Worm (Caenorhabditis elegans) whole organism, L2 larva: ENCODE results near the gene fbxa-78.

Experiments used
- C34F6.9 ChIP-seq: fragments of 150-350 bp; optimal IDR thresholded peaks from 2 replicates; lab custom pipeline; 2014; ENCODE audit warnings: missing biosample characterization, missing genetic modification characterization
- F13H6.1 ChIP-seq: sonication (generic microtip); optimal IDR thresholded peaks from 2 replicates; lab custom pipeline; 2016; ENCODE audit warnings: missing genetic modification characterization, missing compliant biosample characterization
- R02D3.7 ChIP-seq: fragments of 150-350 bp; optimal IDR thresholded peaks from 2 replicates; lab custom pipeline; 2014; ENCODE audit warnings: missing biosample characterization, missing genetic modification characterization
- Y55F3AM.14 ChIP-seq: fragments of 200-800 bp; sonication (Bioruptor generic); optimal IDR thresholded peaks from 2 replicates; lab custom pipeline; 2018; ENCODE audit warnings: mild to moderate bottlenecking, missing genetic modification characterization, missing compliant biosample characterization
- ZK546.5 ChIP-seq: sonication (generic microtip); optimal IDR thresholded peaks from 2 replicates; lab custom pipeline; 2017; ENCODE audit warnings: missing biosample characterization, missing genetic modification characterization
- aly-2 ChIP-seq: fragments of 150-350 bp; optimal IDR thresholded peaks from 2 replicates; lab custom pipeline; 2014; ENCODE audit warnings: missing biosample characterization, missing genetic modification characterization
- ama-1 ChIP-seq: fragments of 150-350 bp; optimal IDR thresholded peaks from 2 replicates; lab custom pipeline; 2018; ENCODE audit warnings: inconsistent platforms
- blmp-1 ChIP-seq: sonication (generic microtip); optimal IDR thresholded peaks from 2 replicates; lab custom pipeline; 2017; ENCODE audit warnings: missing genetic modification characterization, mild to moderate bottlenecking, missing compliant biosample characterization, antibody characterized with exemption, moderate library complexity; ENCODE audit not compliant: insufficient read depth
- ceh-82 ChIP-seq: fragments of 150-350 bp; optimal IDR thresholded peaks from 2 replicates; lab custom pipeline; 2014; ENCODE audit warnings: missing biosample characterization, missing genetic modification characterization
- crh-2 ChIP-seq: sonication (generic microtip); optimal IDR thresholded peaks from 2 replicates; lab custom pipeline; 2017; ENCODE audit warnings: missing biosample characterization, missing genetic modification characterization
- dmd-4 ChIP-seq: sonication (generic microtip); optimal IDR thresholded peaks from 2 replicates; lab custom pipeline; 2017; ENCODE audit warnings: missing biosample characterization, missing genetic modification characterization
- elt-1 ChIP-seq: fragments of 150-350 bp; optimal IDR thresholded peaks from 2 replicates; lab custom pipeline; 2014; ENCODE audit warnings: missing biosample characterization, missing genetic modification characterization
- fos-1 ChIP-seq: fragments of 150-350 bp; optimal IDR thresholded peaks from 2 replicates; lab custom pipeline; 2014; ENCODE audit warnings: missing biosample characterization, missing genetic modification characterization
- gmeb-1 ChIP-seq: fragments of 150-350 bp; optimal IDR thresholded peaks from 2 replicates; lab custom pipeline; 2014; ENCODE audit warnings: missing biosample characterization, missing genetic modification characterization
- lin-11 ChIP-seq: fragments of 150-350 bp; sonication (generic microtip); optimal IDR thresholded peaks from 2 replicates; lab custom pipeline; 2014; ENCODE audit warnings: missing biosample characterization, missing genetic modification characterization, inconsistent platforms, mixed read lengths
- lin-39 ChIP-seq: fragments of 150-350 bp; optimal IDR thresholded peaks from 2 replicates; lab custom pipeline; 2014; ENCODE audit warnings: missing biosample characterization, missing genetic modification reagents, missing genetic modification characterization
- lsy-2 ChIP-seq, 2 experiments: fragments of 150-350 bp in 1 of 2; sonication (generic microtip) in 1 of 2; optimal IDR thresholded peaks; 2 replicates each; lab custom pipeline; 2014 to 2017; ENCODE audit warnings: missing biosample characterization in 2 of 2, missing genetic modification characterization in 2 of 2
- nhr-11 ChIP-seq: fragments of 150-350 bp; optimal IDR thresholded peaks from 2 replicates; lab custom pipeline; 2014; ENCODE audit warnings: missing biosample characterization, missing genetic modification characterization
- nhr-129 ChIP-seq: fragments of 150-350 bp; optimal IDR thresholded peaks from 2 replicates; lab custom pipeline; 2014; ENCODE audit warnings: missing biosample characterization, missing genetic modification characterization
- nhr-21 ChIP-seq: fragments of 150-350 bp; optimal IDR thresholded peaks from 2 replicates; lab custom pipeline; 2014; ENCODE audit warnings: missing biosample characterization, missing genetic modification characterization
- nhr-23 ChIP-seq: fragments of 150-350 bp; optimal IDR thresholded peaks from 2 replicates; lab custom pipeline; 2014; ENCODE audit warnings: missing biosample characterization, missing genetic modification reagents, missing genetic modification characterization
- nhr-25 ChIP-seq: fragments of 150-350 bp; sonication (generic microtip); optimal IDR thresholded peaks from 3 replicates; lab custom pipeline; 2014; ENCODE audit warnings: missing biosample characterization, missing genetic modification characterization
- nhr-77 ChIP-seq: fragments of 150-350 bp; optimal IDR thresholded peaks from 2 replicates; lab custom pipeline; 2014; ENCODE audit warnings: missing biosample characterization, missing genetic modification characterization
- peb-1 ChIP-seq: fragments of 150-350 bp; optimal IDR thresholded peaks from 2 replicates; lab custom pipeline; 2014; ENCODE audit warnings: missing biosample characterization, missing genetic modification characterization
- skn-1 ChIP-seq: sonication (generic microtip); optimal IDR thresholded peaks from 2 replicates; lab custom pipeline; 2017; ENCODE audit warnings: missing biosample characterization, missing genetic modification characterization
- sma-3 ChIP-seq: sonication (generic microtip); optimal IDR thresholded peaks from 2 replicates; lab custom pipeline; 2016; ENCODE audit warnings: missing genetic modification reagents, missing genetic modification characterization, missing compliant biosample characterization
- sma-9 ChIP-seq, 2 experiments: fragments of 150-350 bp in 1 of 2; sonication (generic microtip) in 1 of 2; optimal IDR thresholded peaks; 2 replicates each; lab custom pipeline; 2014 to 2016; ENCODE audit warnings: missing genetic modification characterization in 2 of 2, mild to moderate bottlenecking in 1 of 2, missing biosample characterization in 1 of 2, missing compliant biosample characterization in 1 of 2, missing genetic modification reagents in 1 of 2, moderate library complexity in 1 of 2
- snpc-4 ChIP-seq: fragments of 150-350 bp; optimal IDR thresholded peaks from 2 replicates; lab custom pipeline; 2014; ENCODE audit warnings: missing biosample characterization, missing genetic modification characterization
- unc-55 ChIP-seq: fragments of 150-350 bp; sonication (generic microtip); optimal IDR thresholded peaks from 3 replicates; lab custom pipeline; 2014; ENCODE audit warnings: missing biosample characterization, missing genetic modification reagents, missing genetic modification characterization
- zag-1 ChIP-seq: fragments of 150-350 bp; optimal IDR thresholded peaks from 2 replicates; lab custom pipeline; 2014; ENCODE audit warnings: missing biosample characterization, missing genetic modification characterization
- ztf-4 ChIP-seq: fragments of 150-350 bp; optimal IDR thresholded peaks from 2 replicates; lab custom pipeline; 2014; ENCODE audit warnings: missing biosample characterization, missing genetic modification characterization

fbxa-78 gene

ce11 chrIII:1243199-1243598 lies 15.1 kb downstream of the fbxa-78 start, which contains the start of gene fbxa-63:
Gene fbxa-63 (plus strand): TSS chrIII:1243508.
- no peak for TF ChIP-seq nhr-23 (tag; lab: Kevin White, UChicago)
- peak; percentile 33 for TF ChIP-seq sma-9 (GFP tag; optimal IDR thresholded peaks at IDR 0.05; lab: Kevin White, UChicago)
- no peak for TF ChIP-seq sma-9 (tag; optimal IDR thresholded peaks at IDR 0.05; lab: Kevin White, UChicago)
- peak; percentile 59 for TF ChIP-seq C34F6.9 (tag; lab: Kevin White, UChicago)
- no peak for TF ChIP-seq zag-1 (tag; lab: Kevin White, UChicago)
- TF ChIP-seq unc-55 (GFP tag; lab: Kevin White, UChicago), result peak; percentile 81
- TF ChIP-seq ZK546.5 (tag; lab: Kevin White, UChicago), result no peak
- TF ChIP-seq fos-1 (tag; lab: Kevin White, UChicago), result no peak
- peak; percentile 99 for TF ChIP-seq nhr-129 (tag; lab: Kevin White, UChicago)
- no peak for TF ChIP-seq nhr-25 (tag; lab: Kevin White, UChicago)
- TF ChIP-seq skn-1 (tag; lab: Kevin White, UChicago), result no peak
- TF ChIP-seq lsy-2 (tag; optimal IDR thresholded peaks at IDR 0.05; lab: Kevin White, UChicago), result peak; percentile 32 to 41
- TF ChIP-seq nhr-21, result no peak

DNA sequence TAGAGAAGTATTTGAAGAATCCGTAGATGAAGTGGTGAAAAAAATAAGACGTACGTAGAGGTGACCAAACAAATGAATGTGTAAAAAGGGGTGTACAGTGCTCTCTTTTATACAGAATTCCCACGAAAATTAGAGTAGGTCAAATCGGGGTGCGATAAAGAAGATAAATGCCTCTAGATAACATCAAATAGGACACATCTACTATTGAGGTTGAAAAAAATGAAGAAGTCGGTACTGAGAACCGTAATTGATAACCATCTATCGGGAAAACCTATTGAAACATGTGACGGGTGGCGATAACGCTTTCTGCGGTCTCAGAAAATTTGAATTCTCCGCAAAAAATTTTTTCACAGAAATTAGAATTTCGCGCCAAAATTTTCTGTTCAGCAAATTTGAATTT lies 19.6 kb downstream of the fbxa-78 start, which contains the start of gene fbxa-61:
Gene fbxa-61 (plus strand): TSS at position 345 of the 400 bp plus-strand sequence.
- no peak for TF ChIP-seq elt-1 (tag; lab: Kevin White, UChicago)
- no peak for TF ChIP-seq ceh-82
- TF ChIP-seq nhr-25 (tag; lab: Kevin White, UChicago), result no peak
- no peak for TF ChIP-seq nhr-23 (tag; lab: Kevin White, UChicago)
- peak; percentile 29 for TF ChIP-seq sma-9 (GFP tag; optimal IDR thresholded peaks at IDR 0.05; lab: Kevin White, UChicago)
- TF ChIP-seq sma-9 (tag; optimal IDR thresholded peaks at IDR 0.05; lab: Kevin White, UChicago), result no peak
- TF ChIP-seq Y55F3AM.14 (GFP tag; lab: Kevin White, UChicago), result no peak

ce11 chrIII:1231186-1231585 lies 27.1 kb downstream of the fbxa-78 start:
- TF ChIP-seq aly-2 (tag; lab: Kevin White, UChicago) (no peak), gmeb-1 (tag; lab: Kevin White, UChicago) (no peak), ceh-82 (no peak), nhr-77 (tag; lab: Kevin White, UChicago) (no peak), C34F6.9 (tag; lab: Kevin White, UChicago) (no peak), crh-2 (tag; lab: Kevin White, UChicago) (no peak), peb-1 (no peak), lin-39 (tag; lab: Kevin White, UChicago) (no peak), unc-55 (GFP tag; lab: Kevin White, UChicago) (no peak), nhr-129 (tag; lab: Kevin White, UChicago) (no peak), lin-11 (tag; lab: Kevin White, UChicago) (no peak), sma-9 (GFP tag; optimal IDR thresholded peaks at IDR 0.05; lab: Kevin White, UChicago) (no peak), sma-9 (tag; optimal IDR thresholded peaks at IDR 0.05; lab: Kevin White, UChicago) (no peak), R02D3.7 (tag; lab: Kevin White, UChicago) (no peak)

ce11 chrIII:1230672-1231071 lies 27.6 kb downstream of the fbxa-78 start:
- TF ChIP-seq fos-1 (tag; lab: Kevin White, UChicago), result no peak
- no peak for TF ChIP-seq nhr-11 (tag; lab: Kevin White, UChicago)
- TF ChIP-seq, all 48 proteins: peak for 0

DNA sequence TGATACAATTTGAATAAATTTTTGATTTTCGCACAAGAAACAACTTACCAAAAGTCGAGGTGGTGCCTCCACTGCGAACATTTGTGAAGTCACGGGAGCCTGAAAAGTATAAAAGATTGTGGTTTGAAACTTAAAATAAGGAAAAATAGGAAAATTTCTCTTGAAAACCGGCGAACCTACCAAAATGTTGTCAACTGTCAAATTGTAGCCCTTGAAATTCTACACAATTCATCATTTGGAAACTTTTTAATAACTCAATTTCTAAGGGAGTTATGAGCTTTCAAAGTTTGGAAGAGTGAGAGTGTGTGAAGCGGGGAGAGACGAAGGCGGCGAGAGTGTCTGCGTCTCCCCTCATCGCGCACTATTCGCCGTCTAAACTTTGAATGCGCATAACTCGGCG lies 28.1 kb downstream of the fbxa-78 start, which contains the start of gene pes-4:
Gene pes-4 (minus strand): TSS at position 101 of the 400 bp plus-strand sequence.
- TF ChIP-seq ztf-4 (tag; lab: Kevin White, UChicago), result no peak
- TF ChIP-seq crh-2 (tag; lab: Kevin White, UChicago), result no peak

- TF ChIP-seq F13H6.1 (tag; lab: Kevin White, UChicago), result no peak
- no peak for TF ChIP-seq sma-3 (GFP tag; lab: Kevin White, UChicago)
- TF ChIP-seq snpc-4 (tag; lab: Kevin White, UChicago), result no peak
- TF ChIP-seq nhr-11 (tag; lab: Kevin White, UChicago), result no peak
- no peak for TF ChIP-seq dmd-4 (tag; lab: Kevin White, UChicago)
- TF ChIP-seq crh-2 (tag; lab: Kevin White, UChicago), result no peak
- TF ChIP-seq lin-39 (tag; lab: Kevin White, UChicago), result no peak
- TF ChIP-seq ama-1 (lab: Kevin White, UChicago), result no peak
- TF ChIP-seq blmp-1 (tag; lab: Kevin White, UChicago), result no peak
These were observed 28.7 kb downstream of the fbxa-78 start for ce11 chrIII:1229510-1229909.
